Fruit fly (Drosophila melanogaster) whole organism, embryonic: ENCODE results near the gene aos.

Source experiments
- Aef1 ChIP-seq: fragments of 200-800 bp; sonication (Bioruptor generic); IDR thresholded peaks from 3 replicates; pipeline ENCODE4 v1.3.6; 2022; ENCODE audit warnings: missing biosample characterization, missing genetic modification characterization
- CG10462 ChIP-seq: fragments of 200-800 bp; sonication (Bioruptor generic); optimal IDR thresholded peaks from 2 replicates; lab custom pipeline; 2016; ENCODE audit warnings: missing biosample characterization, missing genetic modification characterization
- CG11093 ChIP-seq: fragments of 200-800 bp; sonication (Bioruptor generic); IDR thresholded peaks from 3 replicates; pipeline ENCODE4 v1.3.6; 2022; ENCODE audit warnings: missing biosample characterization, missing genetic modification characterization
- CG13624 ChIP-seq: fragments of 200-800 bp; sonication (Bioruptor generic); optimal IDR thresholded peaks from 2 replicates; lab custom pipeline; 2016; ENCODE audit warnings: missing biosample characterization, missing genetic modification characterization
- CG15479 ChIP-seq: fragments of 200-800 bp; sonication (Bioruptor generic); optimal IDR thresholded peaks from 3 replicates; lab custom pipeline; 2019; ENCODE audit warnings: missing biosample characterization, mild to moderate bottlenecking, missing genetic modification characterization, moderate library complexity
- CG15601 ChIP-seq: fragments of 200-800 bp; sonication (Bioruptor generic); optimal IDR thresholded peaks from 3 replicates; lab custom pipeline; 2019; ENCODE audit warnings: missing biosample characterization, mild to moderate bottlenecking, missing genetic modification characterization, moderate library complexity
- CG17612 ChIP-seq: fragments of 200-800 bp; sonication (Bioruptor generic); IDR thresholded peaks from 2 replicates; pipeline ENCODE4 v1.3.6; 2022; ENCODE audit warnings: missing biosample characterization, missing genetic modification characterization
- CG18262 ChIP-seq: fragments of 200-800 bp; optimal IDR thresholded peaks from 3 replicates; lab custom pipeline; 2019; ENCODE audit warnings: missing biosample characterization, mild to moderate bottlenecking, missing genetic modification characterization, moderate library complexity
- CG18619 ChIP-seq: fragments of 200-800 bp; sonication (Bioruptor generic); optimal IDR thresholded peaks from 3 replicates; lab custom pipeline; 2017; ENCODE audit warnings: missing biosample characterization, mild to moderate bottlenecking, missing genetic modification characterization
- CG2116 ChIP-seq: fragments of 200-800 bp; sonication (Bioruptor generic); optimal IDR thresholded peaks from 3 replicates; lab custom pipeline; 2018; ENCODE audit warnings: missing biosample characterization, mild to moderate bottlenecking, missing genetic modification characterization
- CG3995 ChIP-seq: fragments of 200-800 bp; sonication (Bioruptor generic); optimal IDR thresholded peaks from 3 replicates; lab custom pipeline; 2016; ENCODE audit warnings: missing biosample characterization, missing genetic modification characterization
- CG4424 ChIP-seq: fragments of 200-800 bp; sonication (Bioruptor generic); optimal IDR thresholded peaks from 3 replicates; lab custom pipeline; 2016; ENCODE audit warnings: missing biosample characterization, missing genetic modification characterization
- CG4854 ChIP-seq: fragments of 200-800 bp; sonication (Bioruptor generic); optimal IDR thresholded peaks from 2 replicates; lab custom pipeline; 2016; ENCODE audit warnings: missing biosample characterization, missing genetic modification characterization, inconsistent platforms
- CG5180 ChIP-seq: fragments of 200-800 bp; sonication (Bioruptor generic); optimal IDR thresholded peaks from 3 replicates; lab custom pipeline; 2017; ENCODE audit warnings: missing biosample characterization, missing genetic modification characterization, mild to moderate bottlenecking, moderate library complexity, missing genetic modification reagents
- CG5953 ChIP-seq: fragments of 200-800 bp; sonication (Bioruptor generic); IDR thresholded peaks from 2 replicates; pipeline ENCODE4 v1.3.6; 2022; ENCODE audit warnings: missing biosample characterization, missing genetic modification characterization
- CG8924 ChIP-seq: fragments of 200-800 bp; optimal IDR thresholded peaks from 3 replicates; lab custom pipeline; 2019; ENCODE audit warnings: missing biosample characterization, mild to moderate bottlenecking, missing genetic modification characterization, moderate library complexity
- CG9797 ChIP-seq: fragments of 200-800 bp; sonication (Bioruptor generic); optimal IDR thresholded peaks from 3 replicates; lab custom pipeline; 2018; ENCODE audit warnings: missing biosample characterization, mild to moderate bottlenecking, missing genetic modification characterization
- CG9876 ChIP-seq: fragments of 200-800 bp; sonication (Bioruptor generic); optimal IDR thresholded peaks from 2 replicates; lab custom pipeline; 2016; ENCODE audit warnings: missing biosample characterization, missing genetic modification characterization
- D ChIP-seq, 2 experiments: fragments of 200-800 bp in 1 of 2; fragments of >200 bp in 1 of 2; sonication (Bioruptor generic) in 1 of 2; optimal IDR thresholded peaks; 2 replicates in 1 of 2; 3 replicates in 1 of 2; lab custom pipeline; 2017; ENCODE audit warnings: mild to moderate bottlenecking in 1 of 2, missing biosample characterization in 1 of 2, missing genetic modification characterization in 1 of 2, missing genetic modification reagents in 1 of 2
- D19A ChIP-seq: fragments of 200-800 bp; optimal IDR thresholded peaks from 3 replicates; lab custom pipeline; 2019; ENCODE audit warnings: missing biosample characterization, mild to moderate bottlenecking, missing genetic modification characterization, moderate library complexity
- D19B ChIP-seq: fragments of 200-800 bp; sonication (Bioruptor generic); optimal IDR thresholded peaks from 2 replicates; lab custom pipeline; 2017; ENCODE audit warnings: missing biosample characterization, mild to moderate bottlenecking, missing genetic modification characterization
- Dll ChIP-seq: fragments of 200-800 bp; sonication (Bioruptor generic); IDR thresholded peaks from 4 replicates; pipeline ENCODE4 v1.3.6; 2022; ENCODE audit warnings: missing biosample characterization, missing genetic modification characterization; ENCODE audit not compliant: partially characterized antibody
- Drgx ChIP-seq: fragments of 200-800 bp; sonication (Bioruptor generic); IDR thresholded peaks from 2 replicates; pipeline ENCODE4 v1.3.6; 2022; ENCODE audit warnings: missing biosample characterization, missing genetic modification characterization
- Gsc ChIP-seq: fragments of 200-800 bp; sonication (Bioruptor generic); IDR thresholded peaks from 2 replicates; pipeline ENCODE4 v1.3.6; 2022; ENCODE audit warnings: missing biosample characterization, missing genetic modification characterization
- Hand ChIP-seq: fragments of 200-800 bp; sonication (Bioruptor generic); optimal IDR thresholded peaks from 2 replicates; lab custom pipeline; 2017; ENCODE audit warnings: mild to moderate bottlenecking, missing biosample characterization, missing genetic modification reagents, missing genetic modification characterization
- Hr3 ChIP-seq: fragments of 200-800 bp; sonication (Bioruptor generic); optimal IDR thresholded peaks from 3 replicates; lab custom pipeline; 2016; ENCODE audit warnings: missing biosample characterization, missing genetic modification characterization
- Kr ChIP-seq: fragments of 200-800 bp; sonication (Bioruptor generic); optimal IDR thresholded peaks from 2 replicates; lab custom pipeline; 2017; ENCODE audit warnings: missing biosample characterization, mild to moderate bottlenecking, missing genetic modification characterization
- Oli ChIP-seq: fragments of 200-800 bp; sonication (Bioruptor generic); optimal IDR thresholded peaks from 2 replicates; lab custom pipeline; 2018; ENCODE audit warnings: missing biosample characterization, mild to moderate bottlenecking, missing genetic modification characterization, moderate library complexity
- Stat92E ChIP-seq, 3 experiments: fragments of >200 bp in 2 of 3; fragments of 200-800 bp in 1 of 3; sonication (Bioruptor generic) in 1 of 3; optimal IDR thresholded peaks; 2 replicates each; lab custom pipeline; 2017 to 2019; ENCODE audit warnings: missing biosample characterization in 3 of 3, missing genetic modification characterization in 3 of 3, mild to moderate bottlenecking in 1 of 3, moderate library complexity in 1 of 3
- bowl ChIP-seq: fragments of 200-800 bp; sonication (Bioruptor generic); IDR thresholded peaks from 2 replicates; pipeline ENCODE4 v1.3.6; 2022; ENCODE audit warnings: missing biosample characterization, missing genetic modification characterization
- bsh ChIP-seq, 2 experiments: fragments of 200-800 bp; sonication (Bioruptor generic); optimal IDR thresholded peaks; 2 replicates each; lab custom pipeline; 2017 to 2018; ENCODE audit warnings: mild to moderate bottlenecking in 2 of 2, missing biosample characterization in 2 of 2, missing genetic modification characterization in 2 of 2, moderate library complexity in 1 of 2
- cad ChIP-seq: fragments of >200 bp; optimal IDR thresholded peaks from 2 replicates; lab custom pipeline; 2017; ENCODE audit warnings: missing biosample characterization, missing genetic modification characterization
- corto ChIP-seq: fragments of 200-800 bp; sonication (Bioruptor generic); optimal IDR thresholded peaks from 2 replicates; lab custom pipeline; 2016; ENCODE audit warnings: missing biosample characterization, mild to moderate bottlenecking, missing genetic modification characterization, moderate library complexity
- gem ChIP-seq: fragments of 200-800 bp; sonication (Bioruptor generic); optimal IDR thresholded peaks from 2 replicates; lab custom pipeline; 2019; ENCODE audit warnings: missing biosample characterization, mild to moderate bottlenecking, missing genetic modification characterization, moderate library complexity
- lmd ChIP-seq: fragments of 200-800 bp; sonication (Bioruptor generic); IDR thresholded peaks from 2 replicates; pipeline ENCODE4 v1.3.6; 2022; ENCODE audit warnings: missing biosample characterization, missing genetic modification characterization
- maf-S ChIP-seq: fragments of 200-800 bp; sonication (Bioruptor generic); optimal IDR thresholded peaks from 2 replicates; lab custom pipeline; 2016; ENCODE audit warnings: missing biosample characterization, missing genetic modification characterization
- nau ChIP-seq: fragments of 200-800 bp; sonication (Bioruptor generic); optimal IDR thresholded peaks from 3 replicates; lab custom pipeline; 2017; ENCODE audit warnings: missing biosample characterization, mild to moderate bottlenecking, missing genetic modification characterization, missing genetic modification reagents
- nmo ChIP-seq: fragments of 200-800 bp; sonication (Bioruptor generic); optimal IDR thresholded peaks from 2 replicates; lab custom pipeline; 2018; ENCODE audit warnings: missing biosample characterization, mild to moderate bottlenecking, missing genetic modification characterization, moderate library complexity
- prd ChIP-seq, 3 experiments: fragments of >200 bp in 2 of 3; fragments of 200-800 bp in 1 of 3; sonication (Bioruptor generic) in 1 of 3; optimal IDR thresholded peaks in 2 of 3; IDR thresholded peaks in 1 of 3; 2 replicates in 2 of 3; 3 replicates in 1 of 3; pipeline versions ENCODE4 v1.3.6 to Lab custom; 2017 to 2022; ENCODE audit warnings: missing biosample characterization in 1 of 3, missing genetic modification characterization in 1 of 3
- pros ChIP-seq: fragments of 200-800 bp; sonication (Bioruptor generic); optimal IDR thresholded peaks from 3 replicates; lab custom pipeline; 2019; ENCODE audit warnings: missing biosample characterization, mild to moderate bottlenecking, missing genetic modification characterization, moderate library complexity
- pum ChIP-seq: fragments of 200-800 bp; sonication (Bioruptor generic); optimal IDR thresholded peaks from 2 replicates; lab custom pipeline; 2016; ENCODE audit warnings: missing biosample characterization, missing genetic modification characterization
- row ChIP-seq: fragments of 200-800 bp; sonication (Bioruptor generic); IDR thresholded peaks from 3 replicates; pipeline ENCODE4 v1.3.6; 2022; ENCODE audit warnings: missing biosample characterization, missing genetic modification characterization
- sc ChIP-seq, 3 experiments: fragments of >200 bp in 2 of 3; fragments of 200-800 bp in 1 of 3; sonication (Bioruptor generic) in 1 of 3; optimal IDR thresholded peaks; 2 replicates in 2 of 3; 3 replicates in 1 of 3; lab custom pipeline; 2017; ENCODE audit warnings: mild to moderate bottlenecking in 1 of 3, missing biosample characterization in 1 of 3, missing genetic modification characterization in 1 of 3, missing genetic modification reagents in 1 of 3
- sens ChIP-seq: fragments of 200-800 bp; sonication (Bioruptor generic); peaks from one replicate; lab custom pipeline; 2016; ENCODE audit warnings: missing biosample characterization, missing genetic modification characterization
- tio ChIP-seq: fragments of 200-800 bp; sonication (Bioruptor generic); optimal IDR thresholded peaks from 2 replicates; lab custom pipeline; 2017; ENCODE audit warnings: missing biosample characterization, missing genetic modification characterization, inconsistent platforms
- tll ChIP-seq, 2 experiments: fragments of 200-800 bp in 1 of 2; fragments of >200 bp in 1 of 2; sonication (Bioruptor generic) in 1 of 2; optimal IDR thresholded peaks; 2 replicates each; lab custom pipeline; 2017 to 2019; ENCODE audit warnings: missing biosample characterization in 2 of 2, missing genetic modification characterization in 2 of 2, mild to moderate bottlenecking in 1 of 2, moderate library complexity in 1 of 2
- zen ChIP-seq: fragments of 200-800 bp; sonication (Bioruptor generic); optimal IDR thresholded peaks from 3 replicates; lab custom pipeline; 2018; ENCODE audit warnings: missing biosample characterization, mild to moderate bottlenecking, missing genetic modification characterization, moderate library complexity

aos gene

DNA sequence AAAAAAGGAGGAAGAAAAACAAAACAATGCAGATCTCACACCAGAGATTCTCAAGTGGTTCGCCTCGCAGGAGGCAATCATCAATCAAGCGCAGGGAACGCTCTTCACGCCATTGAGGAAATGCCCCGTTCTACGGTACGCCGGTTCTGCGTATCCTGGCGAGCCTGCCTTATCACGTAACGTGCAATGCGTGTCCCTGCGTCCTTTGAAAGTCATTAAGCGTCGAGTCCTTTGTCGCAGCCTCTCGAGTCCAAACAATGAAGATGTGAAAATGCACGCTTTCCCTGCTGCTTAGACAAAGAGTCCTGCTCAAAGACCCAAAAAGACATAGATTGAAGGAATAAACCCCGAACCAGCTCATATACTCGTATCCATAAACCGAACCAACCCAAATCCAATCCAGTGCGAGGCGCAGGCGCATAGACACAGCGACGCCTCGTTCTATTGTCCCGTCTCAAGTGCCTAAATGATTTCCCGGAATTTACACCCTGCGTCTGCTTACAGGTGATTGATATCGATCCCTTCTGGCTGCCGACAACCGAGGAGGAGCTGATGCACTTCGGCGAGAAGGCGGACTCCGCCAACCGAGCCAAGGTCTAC, 7.7 kb upstream of the aos start:
- TF ChIP-seq Stat92E (GFP tag; optimal IDR thresholded peaks at IDR 0.05; lab: Kevin White, UChicago) (peak in 1 of 3 experiments; percentile 43), CG4854 (no peak), CG10462 (no peak), sens (peak; percentile 34), maf-S (GFP tag; lab: Kevin White, UChicago) (no peak), prd (optimal IDR thresholded peaks at IDR 0.05; lab: Kevin White, UChicago) (no peak), prd (GFP tag; IDR thresholded peaks at IDR 0.05; lab: Robert Waterston, UW) (no peak), D (optimal IDR thresholded peaks at IDR 0.05; lab: Kevin White, UChicago) (peak; percentile 97), D (GFP tag; optimal IDR thresholded peaks at IDR 0.05; lab: Kevin White, UChicago) (no peak), D19B (GFP tag; lab: Kevin White, UChicago) (no peak), CG5953 (GFP tag; lab: Robert Waterston, UW) (no peak), CG4424 (GFP tag; lab: Kevin White, UChicago) (no peak), CG11093 (GFP tag; lab: Robert Waterston, UW) (no peak), tll (GFP tag; optimal IDR thresholded peaks at IDR 0.05; lab: Kevin White, UChicago) (peak in 1 of 2 experiments; percentile 87), pros (GFP tag; lab: Kevin White, UChicago) (peak; percentile 17), cad (GFP tag; lab: Kevin White, UChicago) (peak; percentile 41), Hr3 (no peak), CG15479 (GFP tag; lab: Kevin White, UChicago) (peak; percentile 35), Aef1 (GFP tag; lab: Robert Waterston, UW) (no peak), Kr (GFP tag; lab: Kevin White, UChicago) (peak; percentile 56), CG13624 (GFP tag; lab: Kevin White, UChicago) (no peak), CG15601 (tag; lab: Kevin White, UChicago) (no peak), zen (tag; lab: Kevin White, UChicago) (peak; percentile 97), Hand (GFP tag; lab: Kevin White, UChicago) (no peak), nmo (GFP tag; lab: Kevin White, UChicago) (no peak)

DNA sequence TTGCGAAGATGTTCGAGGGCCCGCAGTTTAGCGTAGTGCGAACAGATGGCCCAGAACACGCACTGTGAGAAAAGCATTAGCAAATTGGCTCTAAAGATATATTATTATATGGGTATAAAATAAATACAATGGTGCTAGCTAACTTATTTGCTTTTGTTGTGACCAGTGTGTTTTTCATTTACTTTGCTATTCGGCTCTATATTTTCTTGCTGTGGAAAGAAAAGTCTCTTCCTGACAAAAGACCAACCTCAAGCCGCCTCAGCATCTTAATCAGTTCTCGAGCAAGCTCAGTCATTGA, 7.1 kb upstream of the aos start:
- TF ChIP-seq gem: peak; percentile 17
- TF ChIP-seq D19A: no peak
- peak; percentile 17; the same call in 1 of the 3 replicates for TF ChIP-seq row (GFP tag; lab: Robert Waterston, UW)
- TF ChIP-seq CG18262: no peak
- no peak for TF ChIP-seq CG8924 (tag; lab: Kevin White, UChicago)
- no peak for TF ChIP-seq D (optimal IDR thresholded peaks at IDR 0.05; lab: Kevin White, UChicago)
- no peak for TF ChIP-seq D (GFP tag; optimal IDR thresholded peaks at IDR 0.05; lab: Kevin White, UChicago)
- TF ChIP-seq tio (GFP tag; lab: Kevin White, UChicago): no peak
- TF ChIP-seq lmd (GFP tag; lab: Robert Waterston, UW): 0 out of 2 replicates have a peak, but pooled peaks have one; percentile 5
- peak; percentile 47 for TF ChIP-seq corto (GFP tag; lab: Kevin White, UChicago)
- no peak for TF ChIP-seq CG17612 (GFP tag; lab: Robert Waterston, UW)
- TF ChIP-seq prd (optimal IDR thresholded peaks at IDR 0.05; lab: Kevin White, UChicago): no peak
- TF ChIP-seq prd (GFP tag; IDR thresholded peaks at IDR 0.05; lab: Robert Waterston, UW): peak; percentile 47; the same call in 1 of the 3 replicates
- TF ChIP-seq Gsc: no peak
- TF ChIP-seq sc (optimal IDR thresholded peaks at IDR 0.05; lab: Kevin White, UChicago): no peak
- TF ChIP-seq sc (GFP tag; optimal IDR thresholded peaks at IDR 0.05; lab: Kevin White, UChicago): no peak
- no peak for TF ChIP-seq Dll (GFP tag; lab: Robert Waterston, UW)
- TF ChIP-seq CG5180 (GFP tag; lab: Kevin White, UChicago): no peak
- no peak for TF ChIP-seq Oli (tag; lab: Kevin White, UChicago)
- TF ChIP-seq CG18619 (GFP tag; lab: Kevin White, UChicago): no peak
- peak in 1 of 2 experiments; percentile 59 for TF ChIP-seq bsh (GFP tag; optimal IDR thresholded peaks at IDR 0.05; lab: Kevin White, UChicago)
- TF ChIP-seq CG2116: no peak
- no peak for TF ChIP-seq CG9797 (GFP tag; lab: Kevin White, UChicago)
- TF ChIP-seq bowl: no peak
- TF ChIP-seq CG9876 (GFP tag; lab: Kevin White, UChicago): no peak
- TF ChIP-seq pum (GFP tag; lab: Kevin White, UChicago): no peak
- TF ChIP-seq nau (GFP tag; lab: Kevin White, UChicago): no peak
- TF ChIP-seq CG3995 (GFP tag; lab: Kevin White, UChicago): no peak
- 0 out of 2 replicates have a peak, but pooled peaks have one; percentile 16 for TF ChIP-seq Drgx
